Worm (Caenorhabditis elegans) whole organism, young adult: Measurements from ENCODE around the gene spp-3.

ENCODE experiments used
- B0019.2 ChIP-seq: fragments of 200-800 bp; sonication (Bioruptor generic); conservative IDR thresholded peaks from 2 replicates; pipeline ENCODE4 v1.3.6; 2022; ENCODE audit warnings: missing genetic modification reagents, missing genetic modification characterization, missing compliant biosample characterization
- B0336.3 ChIP-seq: fragments of 200-800 bp; sonication (Bioruptor generic); IDR thresholded peaks from 2 replicates; pipeline ENCODE4 v1.3.6; 2022; ENCODE audit warnings: missing genetic modification characterization, missing compliant biosample characterization
- C06A6.2 ChIP-seq: fragments of 200-800 bp; sonication (Bioruptor generic); conservative IDR thresholded peaks from 2 replicates; pipeline ENCODE4 v1.3.6; 2022; ENCODE audit warnings: missing genetic modification characterization, missing compliant biosample characterization
- D2030.7 ChIP-seq: fragments of 200-800 bp; sonication (Bioruptor generic); IDR thresholded peaks from 2 replicates; pipeline ENCODE4 v1.3.6; 2022; ENCODE audit warnings: missing genetic modification reagents, missing genetic modification characterization, missing compliant biosample characterization
- F10E7.11 ChIP-seq: sonication (generic microtip); optimal IDR thresholded peaks from 2 replicates; lab custom pipeline; 2017; ENCODE audit warnings: mild to moderate bottlenecking, missing genetic modification characterization, moderate library complexity, missing compliant biosample characterization
- F22D6.2 ChIP-seq: sonication (generic microtip); optimal IDR thresholded peaks from 2 replicates; lab custom pipeline; 2016; ENCODE audit warnings: mild to moderate bottlenecking, missing genetic modification characterization, missing compliant biosample characterization
- F39B2.1 ChIP-seq: fragments of 200-800 bp; sonication (Bioruptor generic); IDR thresholded peaks from 2 replicates; pipeline ENCODE4 v1.3.6; 2022; ENCODE audit warnings: missing genetic modification reagents, missing genetic modification characterization, missing compliant biosample characterization
- F49E8.2 ChIP-seq: sonication (generic microtip); optimal IDR thresholded peaks from 3 replicates; lab custom pipeline; 2017; ENCODE audit warnings: missing genetic modification characterization, mild to moderate bottlenecking, missing compliant biosample characterization, antibody characterized with exemption, moderate library complexity; ENCODE audit not compliant: insufficient read depth
- F55B11.4 ChIP-seq: sonication (generic microtip); optimal IDR thresholded peaks from 2 replicates; lab custom pipeline; 2016; ENCODE audit warnings: missing compliant biosample characterization, missing genetic modification characterization, borderline replicate concordance; ENCODE audit not compliant: insufficient read depth
- F57A8.1 ChIP-seq: fragments of 200-800 bp; sonication (Bioruptor generic); optimal IDR thresholded peaks from 2 replicates; lab custom pipeline; 2018; ENCODE audit warnings: mild to moderate bottlenecking, missing genetic modification characterization, moderate library complexity, missing compliant biosample characterization
- Y53G8AR.9 ChIP-seq: fragments of 200-800 bp; sonication (Bioruptor generic); conservative IDR thresholded peaks from 2 replicates; pipeline ENCODE4 v1.3.6; 2022; ENCODE audit warnings: missing genetic modification reagents, missing genetic modification characterization, missing compliant biosample characterization
- Y67H2A.10 ChIP-seq: fragments of 200-800 bp; sonication (Bioruptor generic); conservative IDR thresholded peaks from 2 replicates; pipeline ENCODE4 v1.3.6; 2022; ENCODE audit warnings: missing genetic modification reagents, missing genetic modification characterization, missing compliant biosample characterization
- Y79H2A.3 ChIP-seq: fragments of 200-800 bp; sonication (Bioruptor generic); conservative IDR thresholded peaks from 2 replicates; pipeline ENCODE4 v1.3.6; 2022; ENCODE audit warnings: missing genetic modification reagents, missing genetic modification characterization, missing compliant biosample characterization
- Y95B8A.8 ChIP-seq: fragments of 200-800 bp; sonication (Bioruptor generic); IDR thresholded peaks from 2 replicates; pipeline ENCODE4 v1.3.6; 2022; ENCODE audit warnings: missing genetic modification reagents, missing genetic modification characterization, missing compliant biosample characterization
- bed-1 ChIP-seq: fragments of 200-800 bp; sonication (Bioruptor generic); IDR thresholded peaks from 2 replicates; pipeline ENCODE4 v1.3.6; 2022; ENCODE audit warnings: missing genetic modification reagents, missing genetic modification characterization, missing compliant biosample characterization
- ceh-100 ChIP-seq: fragments of 200-800 bp; sonication (Bioruptor generic); IDR thresholded peaks from 2 replicates; pipeline ENCODE4 v1.3.6; 2022; ENCODE audit warnings: missing genetic modification reagents, missing genetic modification characterization, missing compliant biosample characterization
- ceh-79 ChIP-seq: sonication (generic microtip); optimal IDR thresholded peaks from 2 replicates; lab custom pipeline; 2017; ENCODE audit warnings: mild to moderate bottlenecking, missing genetic modification characterization, missing compliant biosample characterization
- ceh-91 ChIP-seq: fragments of 200-800 bp; sonication (Bioruptor generic); IDR thresholded peaks from 2 replicates; pipeline ENCODE4 v1.3.6; 2022; ENCODE audit warnings: missing genetic modification reagents, missing genetic modification characterization, missing compliant biosample characterization
- chd-7 ChIP-seq: sonication (generic microtip); optimal IDR thresholded peaks from 2 replicates; lab custom pipeline; 2016; ENCODE audit warnings: mild to moderate bottlenecking, missing genetic modification characterization, moderate library complexity, missing compliant biosample characterization
- dox-1 ChIP-seq: fragments of 200-800 bp; sonication (Bioruptor generic); IDR thresholded peaks from 2 replicates; pipeline ENCODE4 v1.3.6; 2022; ENCODE audit warnings: missing genetic modification reagents, missing genetic modification characterization, missing compliant biosample characterization
- dpff-1 ChIP-seq: sonication (generic microtip); optimal IDR thresholded peaks from 2 replicates; lab custom pipeline; 2017; ENCODE audit warnings: mild to moderate bottlenecking, missing genetic modification characterization, missing compliant biosample characterization
- egl-18 ChIP-seq: fragments of 200-800 bp; sonication (Bioruptor generic); IDR thresholded peaks from 2 replicates; pipeline ENCODE4 v1.3.6; 2022; ENCODE audit warnings: missing genetic modification reagents, missing genetic modification characterization, missing compliant biosample characterization
- fkh-3 ChIP-seq: sonication (generic microtip); optimal IDR thresholded peaks from 2 replicates; lab custom pipeline; 2016; ENCODE audit warnings: mild to moderate bottlenecking, missing genetic modification characterization, missing compliant biosample characterization
- hlh-12 ChIP-seq: sonication (generic microtip); optimal IDR thresholded peaks from 2 replicates; lab custom pipeline; 2016; ENCODE audit warnings: missing genetic modification characterization, missing compliant biosample characterization
- hmg-1.2 ChIP-seq: fragments of 200-800 bp; sonication (Bioruptor generic); IDR thresholded peaks from 2 replicates; pipeline ENCODE4 v1.3.6; 2022; ENCODE audit warnings: missing genetic modification reagents, missing genetic modification characterization, missing compliant biosample characterization
- let-526 ChIP-seq: fragments of 200-800 bp; sonication (Bioruptor generic); IDR thresholded peaks from 2 replicates; pipeline ENCODE4 v1.3.6; 2022; ENCODE audit warnings: missing genetic modification reagents, missing genetic modification characterization, missing compliant biosample characterization
- let-607 ChIP-seq, 2 experiments: fragments of 200-800 bp in 1 of 2; sonication (Bioruptor generic) in 1 of 2; sonication (generic microtip) in 1 of 2; optimal IDR thresholded peaks; 2 replicates each; lab custom pipeline; 2016 to 2018; ENCODE audit warnings: mild to moderate bottlenecking in 2 of 2, missing compliant biosample characterization in 2 of 2, missing genetic modification characterization in 2 of 2, moderate library complexity in 2 of 2, missing genotype in 1 of 2
- lir-1 ChIP-seq: fragments of 200-800 bp; sonication (Bioruptor generic); conservative IDR thresholded peaks from 2 replicates; pipeline ENCODE4 v1.3.6; 2022; ENCODE audit warnings: missing genetic modification reagents, missing genetic modification characterization, missing compliant biosample characterization
- mel-28 ChIP-seq: sonication (generic microtip); optimal IDR thresholded peaks from 2 replicates; lab custom pipeline; 2016; ENCODE audit warnings: borderline replicate concordance, mild to moderate bottlenecking, missing genetic modification characterization, missing compliant biosample characterization
- nfyb-1 ChIP-seq: fragments of 200-800 bp; sonication (Bioruptor generic); IDR thresholded peaks from 2 replicates; pipeline ENCODE4 v1.3.6; 2022; ENCODE audit warnings: missing genetic modification reagents, missing genetic modification characterization, missing compliant biosample characterization
- nhr-27 ChIP-seq: fragments of 200-800 bp; sonication (Bioruptor generic); optimal IDR thresholded peaks from 2 replicates; lab custom pipeline; 2018; ENCODE audit warnings: mild to moderate bottlenecking, missing genetic modification characterization, moderate library complexity, missing compliant biosample characterization
- nhr-90 ChIP-seq: sonication (generic microtip); optimal IDR thresholded peaks from 2 replicates; lab custom pipeline; 2016; ENCODE audit warnings: missing genotype, mild to moderate bottlenecking, missing genetic modification characterization, missing compliant biosample characterization
- sea-2 ChIP-seq: fragments of 200-800 bp; sonication (Bioruptor generic); IDR thresholded peaks from 2 replicates; pipeline ENCODE4 v1.3.6; 2022; ENCODE audit warnings: missing genetic modification characterization, missing compliant biosample characterization
- snpc-1.1 ChIP-seq: sonication (generic microtip); optimal IDR thresholded peaks from 2 replicates; lab custom pipeline; 2017; ENCODE audit warnings: missing genetic modification characterization, mild to moderate bottlenecking, missing compliant biosample characterization, antibody characterized with exemption, moderate library complexity, missing genotype, missing genetic modification reagents; ENCODE audit not compliant: insufficient read depth
- snpc-3.4 ChIP-seq: sonication (generic microtip); optimal IDR thresholded peaks from 2 replicates; lab custom pipeline; 2017; ENCODE audit warnings: missing genetic modification characterization, mild to moderate bottlenecking, missing compliant biosample characterization, antibody characterized with exemption, moderate library complexity, missing genotype, missing genetic modification reagents
- tlf-1 ChIP-seq: fragments of 200-800 bp; sonication (Bioruptor generic); optimal IDR thresholded peaks from 2 replicates; lab custom pipeline; 2018; ENCODE audit warnings: mild to moderate bottlenecking, missing genetic modification characterization, missing compliant biosample characterization
- unc-62 ChIP-seq: fragments of 150-350 bp; optimal IDR thresholded peaks from 2 replicates; lab custom pipeline; 2014; ENCODE audit warnings: missing biosample characterization, missing genetic modification reagents, missing genetic modification characterization
- zim-3 ChIP-seq: sonication (generic microtip); optimal IDR thresholded peaks from 2 replicates; lab custom pipeline; 2017; ENCODE audit warnings: mild to moderate bottlenecking, missing genetic modification characterization, moderate library complexity, missing compliant biosample characterization
- ztf-18 ChIP-seq: sonication (generic microtip); optimal IDR thresholded peaks from 2 replicates; lab custom pipeline; 2016; ENCODE audit warnings: missing genotype, mild to moderate bottlenecking, missing genetic modification characterization, missing compliant biosample characterization
- ztf-28 ChIP-seq: fragments of 200-800 bp; sonication (Bioruptor generic); IDR thresholded peaks from 2 replicates; pipeline ENCODE4 v1.3.6; 2022; ENCODE audit warnings: missing genetic modification reagents, missing genetic modification characterization, missing compliant biosample characterization

spp-3 gene

DNA sequence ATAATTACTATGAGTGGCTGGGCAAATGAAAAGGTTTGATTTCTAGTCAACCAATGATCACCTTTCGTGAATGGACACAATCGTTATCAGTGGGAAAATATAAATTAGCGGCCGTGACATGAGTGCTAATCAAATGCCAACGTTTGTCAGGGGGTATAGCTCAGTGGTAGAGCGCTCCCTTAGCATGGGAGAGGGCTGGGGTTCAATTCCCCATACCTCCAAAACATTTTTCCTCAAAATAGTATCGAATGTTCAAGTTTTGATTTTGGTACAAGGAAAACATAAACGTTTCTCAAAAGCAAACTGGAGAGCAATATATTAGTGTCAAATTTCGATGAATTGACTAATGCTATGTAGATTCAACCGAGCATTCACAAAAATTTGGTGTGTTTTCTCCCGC lies 8.5 kb upstream of the spp-3 start (continued):
- TF ChIP-seq unc-62 (GFP tag; lab: Kevin White, UChicago) (no peak), dpff-1 (tag; lab: Kevin White, UChicago) (no peak), nfyb-1 (GFP tag; lab: Robert Waterston, UW) (peak; percentile 75), chd-7 (tag; lab: Kevin White, UChicago) (peak; percentile 67), nhr-90 (peak; percentile 81), Y95B8A.8 (GFP tag; lab: Robert Waterston, UW) (no peak), ceh-91 (0 out of 2 replicates have a peak, but pooled peaks have one; percentile 27), Y53G8AR.9 (GFP tag; lab: Robert Waterston, UW) (no peak), snpc-3.4 (tag; lab: Kevin White, UChicago) (peak; percentile 83), Y67H2A.10 (GFP tag; lab: Robert Waterston, UW) (no peak), snpc-1.1 (tag; lab: Kevin White, UChicago) (peak; percentile 82), sea-2 (no peak), ztf-28 (GFP tag; lab: Robert Waterston, UW) (no peak), F39B2.1 (GFP tag; lab: Robert Waterston, UW) (no peak), F10E7.11 (tag; lab: Kevin White, UChicago) (no peak), F49E8.2 (peak; percentile 14), zim-3 (tag; lab: Kevin White, UChicago) (peak; percentile 6), mel-28 (tag; lab: Kevin White, UChicago) (no peak), hlh-12 (tag; lab: Kevin White, UChicago) (no peak), let-526 (GFP tag; lab: Robert Waterston, UW) (no peak), lir-1 (no peak), tlf-1 (peak; percentile 23), hmg-1.2 (GFP tag; lab: Robert Waterston, UW) (peak; percentile 71), let-607 (tag; optimal IDR thresholded peaks at IDR 0.05; lab: Kevin White, UChicago) (peak in 1 of 2 experiments; percentile 8), F55B11.4 (tag; lab: Kevin White, UChicago) (no peak), bed-1 (GFP tag; lab: Robert Waterston, UW) (0 out of 2 replicates have a peak, but pooled peaks have one; percentile 69), fkh-3 (tag; lab: Kevin White, UChicago) (peak; percentile 14), egl-18 (GFP tag; lab: Robert Waterston, UW) (no peak)
- TF ChIP-seq, all 124 proteins: peak for 61

DNA sequence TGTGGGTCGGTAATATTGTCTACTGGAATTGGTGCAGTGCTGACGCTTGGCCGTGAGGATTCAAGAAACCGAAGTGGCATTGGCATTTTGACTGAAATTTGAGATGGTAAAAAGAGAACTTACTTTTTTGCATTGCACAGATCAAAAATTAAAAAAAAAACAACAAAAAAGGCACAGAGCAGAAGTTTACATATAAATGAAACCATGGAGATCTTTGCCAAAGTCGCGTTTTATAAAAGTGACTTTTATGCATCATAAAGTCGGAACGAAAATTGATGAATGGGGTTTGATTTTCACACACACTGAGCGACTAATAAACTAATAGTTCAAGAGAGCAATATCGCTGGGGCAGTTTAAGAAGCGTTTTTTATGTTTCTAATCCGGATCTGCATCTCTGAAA lies 7.2 kb upstream of the spp-3 start, which contains the start of gene T08A9.13:
Gene T08A9.13, minus strand, starts transcription at position 101 of the 400 bp plus-strand sequence.
- TF ChIP-seq F57A8.1 (GFP tag; lab: Kevin White, UChicago) (no peak), sea-2 (no peak), ztf-18 (tag; lab: Kevin White, UChicago) (no peak), C06A6.2 (GFP tag; lab: Robert Waterston, UW) (no peak), Y95B8A.8 (GFP tag; lab: Robert Waterston, UW) (no peak), dox-1 (no peak), nhr-27 (tag; lab: Kevin White, UChicago) (no peak), ceh-79 (tag; lab: Kevin White, UChicago) (no peak), fkh-3 (tag; lab: Kevin White, UChicago) (no peak), Y79H2A.3 (GFP tag; lab: Robert Waterston, UW) (no peak), ceh-100 (GFP tag; lab: Robert Waterston, UW) (no peak), D2030.7 (GFP tag; lab: Robert Waterston, UW) (no peak), B0336.3 (GFP tag; lab: Robert Waterston, UW) (no peak), mel-28 (tag; lab: Kevin White, UChicago) (no peak), F22D6.2 (tag; lab: Kevin White, UChicago) (no peak), B0019.2 (GFP tag; lab: Robert Waterston, UW) (no peak)
